Worm (Caenorhabditis elegans) whole organism, mixed stage, embryonic: ENCODE results near the gene srw-122.

Experiments used
- M03D4.4 ChIP-seq: sonication (generic microtip); optimal IDR thresholded peaks from 2 replicates; lab custom pipeline; 2017; ENCODE audit warnings: mild to moderate bottlenecking, missing genetic modification characterization, missing compliant biosample characterization
- blmp-1 ChIP-seq: fragments of 150-350 bp; optimal IDR thresholded peaks from 2 replicates; lab custom pipeline; 2014; ENCODE audit warnings: missing biosample characterization, missing genetic modification characterization
- ceh-39 ChIP-seq: fragments of 150-350 bp; optimal IDR thresholded peaks from 2 replicates; lab custom pipeline; 2014; ENCODE audit warnings: missing biosample characterization, missing genetic modification characterization
- ceh-43 ChIP-seq: fragments of 200-800 bp; sonication (Bioruptor generic); optimal IDR thresholded peaks from 2 replicates; lab custom pipeline; 2018; ENCODE audit warnings: mild to moderate bottlenecking, missing genetic modification characterization, moderate library complexity, missing compliant biosample characterization
- ces-1 ChIP-seq: fragments of 150-350 bp; optimal IDR thresholded peaks from 2 replicates; lab custom pipeline; 2014; ENCODE audit warnings: missing biosample characterization, missing genetic modification reagents, missing genetic modification characterization
- cnd-1 ChIP-seq: fragments of 200-800 bp; sonication (Bioruptor generic); optimal IDR thresholded peaks from 2 replicates; lab custom pipeline; 2018; ENCODE audit warnings: mild to moderate bottlenecking, missing genetic modification characterization, missing compliant biosample characterization
- drap-1 ChIP-seq: fragments of 200-800 bp; sonication (Bioruptor generic); optimal IDR thresholded peaks from 3 replicates; lab custom pipeline; 2018; ENCODE audit warnings: mild to moderate bottlenecking, missing genetic modification characterization, missing compliant biosample characterization
- elt-1 ChIP-seq: sonication (generic microtip); optimal IDR thresholded peaks from 2 replicates; lab custom pipeline; 2017; ENCODE audit warnings: missing genetic modification characterization, mild to moderate bottlenecking, missing compliant biosample characterization, antibody characterized with exemption, moderate library complexity, borderline replicate concordance; ENCODE audit not compliant: insufficient read depth
- elt-3 ChIP-seq: fragments of 150-350 bp; optimal IDR thresholded peaks from 2 replicates; lab custom pipeline; 2014; ENCODE audit warnings: missing biosample characterization, missing genetic modification characterization
- ham-2 ChIP-seq: fragments of 200-800 bp; sonication (Bioruptor generic); optimal IDR thresholded peaks from 2 replicates; lab custom pipeline; 2018; ENCODE audit warnings: mild to moderate bottlenecking, missing genetic modification characterization, missing compliant biosample characterization
- hlh-1 ChIP-seq: fragments of 150-350 bp; optimal IDR thresholded peaks from 2 replicates; lab custom pipeline; 2014; ENCODE audit warnings: missing biosample characterization, missing genetic modification reagents, missing genetic modification characterization
- lin-13 ChIP-seq: fragments of 150-350 bp; optimal IDR thresholded peaks from 2 replicates; lab custom pipeline; 2014; ENCODE audit warnings: missing biosample characterization, missing genetic modification characterization
- lin-32 ChIP-seq: fragments of 200-800 bp; sonication (Bioruptor generic); optimal IDR thresholded peaks from 2 replicates; lab custom pipeline; 2018; ENCODE audit warnings: mild to moderate bottlenecking, missing genetic modification characterization, missing compliant biosample characterization
- lsy-2 ChIP-seq: fragments of 150-350 bp; optimal IDR thresholded peaks from 2 replicates; lab custom pipeline; 2014; ENCODE audit warnings: missing biosample characterization, missing genetic modification characterization
- mab-5 ChIP-seq: fragments of 150-350 bp; optimal IDR thresholded peaks from 2 replicates; lab custom pipeline; 2014; ENCODE audit warnings: missing biosample characterization, missing genetic modification characterization
- mep-1 ChIP-seq: fragments of 150-350 bp; optimal IDR thresholded peaks from 2 replicates; lab custom pipeline; 2017; ENCODE audit warnings: missing biosample characterization, missing genetic modification reagents, missing genetic modification characterization, inconsistent platforms
- mls-2 ChIP-seq: sonication (generic microtip); optimal IDR thresholded peaks from 2 replicates; lab custom pipeline; 2016; ENCODE audit warnings: mild to moderate bottlenecking, missing genetic modification characterization, moderate library complexity, missing compliant biosample characterization
- nhr-2 ChIP-seq: fragments of 150-350 bp; optimal IDR thresholded peaks from 2 replicates; lab custom pipeline; 2014; ENCODE audit warnings: missing biosample characterization, missing genetic modification characterization
- nhr-237 ChIP-seq: fragments of 150-350 bp; optimal IDR thresholded peaks from 2 replicates; lab custom pipeline; 2014; ENCODE audit warnings: missing biosample characterization, missing genetic modification characterization
- nhr-28 ChIP-seq: fragments of 150-350 bp; optimal IDR thresholded peaks from 2 replicates; lab custom pipeline; 2014; ENCODE audit warnings: missing biosample characterization, missing genetic modification characterization
- nhr-76 ChIP-seq: sonication (generic microtip); optimal IDR thresholded peaks from 2 replicates; lab custom pipeline; 2017; ENCODE audit warnings: missing biosample characterization, missing genetic modification characterization
- pha-4 ChIP-seq: fragments of 150-350 bp; optimal IDR thresholded peaks from 2 replicates; lab custom pipeline; 2018; ENCODE audit warnings: missing biosample characterization, missing genetic modification reagents, missing genetic modification characterization
- sem-2 ChIP-seq: fragments of 200-800 bp; sonication (Bioruptor generic); optimal IDR thresholded peaks from 2 replicates; lab custom pipeline; 2018; ENCODE audit warnings: mild to moderate bottlenecking, missing genetic modification characterization, missing compliant biosample characterization
- snpc-4 ChIP-seq: fragments of 150-350 bp; optimal IDR thresholded peaks from 2 replicates; lab custom pipeline; 2014; ENCODE audit warnings: missing biosample characterization, missing genetic modification characterization
- sptf-1 ChIP-seq: sonication (generic microtip); optimal IDR thresholded peaks from 2 replicates; lab custom pipeline; 2017; ENCODE audit warnings: mild to moderate bottlenecking, missing genetic modification characterization, moderate library complexity, missing compliant biosample characterization
- ztf-11 ChIP-seq: fragments of 150-350 bp; optimal IDR thresholded peaks from 2 replicates; lab custom pipeline; 2014; ENCODE audit warnings: missing biosample characterization, missing genetic modification characterization

Gene srw-122

DNA sequence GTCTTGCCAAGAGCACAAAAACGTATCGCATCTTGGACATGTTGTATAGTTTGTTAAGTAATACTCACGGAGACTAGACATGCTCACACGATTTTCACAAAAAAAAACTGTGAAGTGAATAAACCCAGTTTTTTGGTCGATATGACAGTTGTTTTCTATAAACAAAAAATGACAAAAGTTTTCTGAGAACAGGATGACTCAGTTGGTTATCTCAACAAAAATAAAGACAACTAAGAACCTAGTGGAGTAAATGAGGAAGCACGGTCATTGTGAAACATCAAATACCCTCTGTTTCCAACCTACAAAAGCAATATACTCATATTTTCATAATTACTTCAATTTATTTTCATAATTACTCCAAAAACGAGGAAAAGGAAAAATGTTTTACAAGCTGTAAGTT is 6.4 kb downstream of the srw-122 start, which contains the start of gene srh-87:
TSS of gene srh-87 (minus strand) at position 101 of the 400 bp plus-strand sequence.
- TF ChIP-seq M03D4.4 (tag; lab: Kevin White, UChicago), result no peak
- TF ChIP-seq ces-1 (GFP tag; lab: Kevin White, UChicago), result no peak
- TF ChIP-seq ceh-39 (tag; lab: Kevin White, UChicago), result no peak

DNA sequence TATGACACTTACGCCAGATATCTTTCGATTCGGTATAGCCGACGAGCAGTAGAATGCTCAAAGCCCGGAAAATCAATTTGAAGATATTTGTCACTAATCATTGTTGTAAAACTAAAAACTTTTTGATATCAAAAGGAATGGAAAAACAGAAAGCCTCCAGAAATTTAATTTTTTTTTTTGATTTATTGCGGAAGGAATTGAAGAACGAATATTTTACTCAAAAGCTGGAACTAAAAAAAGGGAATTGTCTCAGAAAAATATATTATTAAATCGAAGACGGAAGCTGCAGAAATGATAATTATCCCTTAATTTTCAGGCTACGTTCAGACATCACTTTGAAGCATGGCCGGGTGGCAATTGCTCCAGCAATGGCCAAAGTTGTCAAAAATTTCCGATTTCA is 8.1 kb downstream of the srw-122 start, which contains the start of gene srw-137:
TSS of gene srw-137 (minus strand) at position 101 of the 400 bp plus-strand sequence.
- TF ChIP-seq nhr-76 (tag; lab: Kevin White, UChicago) (no peak), ham-2 (GFP tag; lab: Kevin White, UChicago) (no peak), mab-5 (tag; lab: Kevin White, UChicago) (no peak), mep-1 (tag; lab: Kevin White, UChicago) (no peak)

DNA sequence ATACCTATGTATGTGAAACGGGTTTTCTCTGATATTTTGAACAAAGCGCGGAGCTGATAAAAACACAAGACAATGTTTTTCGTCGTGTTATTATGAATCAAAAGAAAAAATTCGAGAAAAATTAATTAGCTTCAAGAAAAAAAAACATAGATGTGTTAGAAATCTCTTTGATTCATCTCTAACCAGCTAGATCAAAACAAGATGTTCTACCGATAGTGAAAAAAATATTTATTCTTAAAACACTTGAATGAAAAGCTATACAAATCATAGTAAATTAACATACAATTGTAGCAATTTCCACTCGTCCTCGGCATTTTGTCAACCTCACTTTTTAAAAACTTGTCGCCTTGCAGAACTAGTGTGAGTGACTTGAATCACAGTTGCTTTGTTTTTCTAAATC is 9.8 kb downstream of the srw-122 start:
- TF ChIP-seq mep-1 (tag; lab: Kevin White, UChicago) (no peak), lin-13 (tag; lab: Kevin White, UChicago) (no peak), M03D4.4 (tag; lab: Kevin White, UChicago) (no peak), sem-2 (GFP tag; lab: Kevin White, UChicago) (no peak), nhr-2 (tag; lab: Kevin White, UChicago) (no peak), nhr-237 (tag; lab: Kevin White, UChicago) (no peak), drap-1 (no peak)

DNA sequence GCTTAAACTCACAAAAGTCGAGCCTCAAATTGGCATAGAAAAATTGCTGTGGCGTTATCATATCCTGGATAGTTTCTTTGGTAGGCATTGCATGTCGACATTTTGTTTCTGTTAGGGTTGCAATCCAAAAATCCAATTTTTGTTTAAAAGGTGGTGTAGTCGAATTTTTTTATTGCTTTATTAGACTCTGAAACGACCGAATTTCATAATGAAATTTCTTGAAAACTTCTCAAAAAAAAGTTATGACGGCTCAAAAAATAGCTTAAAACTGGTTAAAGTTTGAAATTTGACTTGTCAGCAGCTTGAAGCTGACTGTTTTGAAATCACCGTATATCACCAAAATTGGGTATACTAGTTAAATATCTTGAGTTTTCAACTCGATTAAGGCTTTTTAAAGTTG is 10.6 kb downstream of the srw-122 start, which contains the start of gene srw-143:
TSS of gene srw-143 (minus strand) at position 101 of the 400 bp plus-strand sequence.
- TF ChIP-seq sptf-1 (tag; lab: Kevin White, UChicago) (no peak), lin-32 (GFP tag; lab: Kevin White, UChicago) (no peak), M03D4.4 (tag; lab: Kevin White, UChicago) (no peak), ham-2 (GFP tag; lab: Kevin White, UChicago) (no peak), drap-1 (no peak), nhr-76 (tag; lab: Kevin White, UChicago) (no peak), lsy-2 (tag; lab: Kevin White, UChicago) (no peak), ztf-11 (tag; lab: Kevin White, UChicago) (no peak), ces-1 (GFP tag; lab: Kevin White, UChicago) (no peak), lin-13 (tag; lab: Kevin White, UChicago) (no peak), ceh-43 (GFP tag; lab: Kevin White, UChicago) (no peak), snpc-4 (tag; lab: Kevin White, UChicago) (no peak), nhr-237 (tag; lab: Kevin White, UChicago) (no peak), blmp-1 (no peak), ceh-39 (tag; lab: Kevin White, UChicago) (no peak), nhr-28 (tag; lab: Kevin White, UChicago) (no peak), mls-2 (no peak)

DNA sequence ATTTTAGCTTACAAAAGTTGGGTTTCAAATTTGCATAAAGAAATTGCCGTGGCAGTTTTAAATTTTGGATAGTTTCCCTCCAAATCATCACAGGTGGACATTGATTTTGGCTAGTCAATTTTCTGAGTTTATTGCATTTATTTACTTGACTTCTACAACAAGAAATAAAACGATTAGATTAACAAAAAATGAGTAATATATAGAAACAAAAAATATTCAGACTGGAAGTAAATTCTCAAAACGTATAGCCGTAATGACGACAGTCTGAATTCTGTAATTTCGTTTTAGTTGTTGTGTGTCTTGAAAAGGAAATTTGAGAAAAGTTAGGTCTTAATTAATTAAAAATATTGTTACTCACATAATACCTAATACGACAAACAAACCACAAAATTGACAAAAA is 13.5 kb downstream of the srw-122 start, which contains the start of gene srw-141:
TSS of gene srw-141 (minus strand) at position 101 of the 400 bp plus-strand sequence.
- TF ChIP-seq lin-13 (tag; lab: Kevin White, UChicago) (no peak), ces-1 (GFP tag; lab: Kevin White, UChicago) (no peak), nhr-76 (tag; lab: Kevin White, UChicago) (no peak)

DNA sequence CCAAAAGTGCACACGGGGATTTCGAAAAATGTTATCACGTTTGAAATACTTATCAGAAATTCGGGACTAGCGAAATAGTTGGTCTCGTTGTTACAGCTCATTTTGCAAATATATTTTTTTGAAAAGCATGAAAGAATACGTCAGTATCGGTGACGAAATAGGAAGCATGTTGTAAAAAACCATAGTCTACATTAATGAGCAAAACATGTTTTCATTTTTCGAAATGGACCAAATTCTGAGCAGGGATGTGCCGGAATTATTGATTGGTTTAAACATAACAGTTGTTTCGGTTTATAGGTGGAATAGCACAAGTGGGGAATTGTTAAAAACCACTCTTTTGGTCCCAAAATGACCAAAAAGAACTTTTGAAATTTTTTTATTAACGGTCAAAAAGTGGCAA is 17.9 kb downstream of the srw-122 start, which contains the start of gene srh-247:
TSS of gene srh-247 (minus strand) at position 101 of the 400 bp plus-strand sequence.
- no peak for TF ChIP-seq mep-1 (tag; lab: Kevin White, UChicago)
- no peak for TF ChIP-seq pha-4 (tag; lab: Kevin White, UChicago)
- TF ChIP-seq M03D4.4 (tag; lab: Kevin White, UChicago), result no peak
- TF ChIP-seq elt-1 (tag; lab: Kevin White, UChicago), result no peak
- no peak for TF ChIP-seq blmp-1
- no peak for TF ChIP-seq cnd-1 (tag; lab: Kevin White, UChicago)
- no peak for TF ChIP-seq mab-5 (tag; lab: Kevin White, UChicago)
- no peak for TF ChIP-seq lsy-2 (tag; lab: Kevin White, UChicago)

DNA sequence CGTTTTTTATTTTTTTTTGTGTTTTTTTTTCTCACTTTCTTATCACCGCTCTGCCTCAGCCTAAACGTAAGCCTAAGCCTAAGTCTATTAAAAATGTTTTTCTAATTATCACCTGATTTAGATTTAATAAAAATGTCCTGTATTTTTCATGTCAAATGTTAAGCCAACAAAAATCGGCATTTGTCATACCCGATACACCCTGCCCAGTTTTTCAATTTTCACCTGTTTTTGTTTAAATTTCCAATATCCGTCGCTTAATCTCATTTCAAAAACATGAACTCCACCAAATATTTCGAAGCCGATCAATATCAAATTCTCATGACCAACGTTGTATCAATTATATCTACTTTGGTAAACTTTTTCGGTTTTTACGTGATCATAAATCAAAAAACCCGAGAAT is 20.8 kb downstream of the srw-122 start, which contains the start of gene C31B8.1:
TSS of gene C31B8.1 (plus strand) at position 301 of the 400 bp plus-strand sequence.
- TF ChIP-seq elt-3 (tag; lab: Kevin White, UChicago) (no peak), M03D4.4 (tag; lab: Kevin White, UChicago) (no peak), pha-4 (tag; lab: Kevin White, UChicago) (no peak), snpc-4 (tag; lab: Kevin White, UChicago) (no peak), hlh-1 (tag; lab: Kevin White, UChicago) (no peak), mep-1 (tag; lab: Kevin White, UChicago) (no peak), blmp-1 (no peak)
